Worm (Caenorhabditis elegans) whole organism, L4/young adult: Measurements from ENCODE around the gene snpc-3.1.
"Not testable (repeated sequence)": the region's sequence is repeated elsewhere in the genome, so short reads cannot be mapped to it uniquely, and the experiment has no call there.

Source experiments
- W03F9.2 ChIP-seq: fragments of 150-350 bp; optimal IDR thresholded peaks from 2 replicates; lab custom pipeline; 2014; ENCODE audit warnings: missing biosample characterization, missing genetic modification characterization
- dao-5 ChIP-seq: sonication (generic microtip); optimal IDR thresholded peaks from 2 replicates; lab custom pipeline; 2016; ENCODE audit warnings: missing genotype, missing genetic modification characterization, moderate library complexity, missing compliant biosample characterization
- him-1 ChIP-seq: sonication (generic microtip); optimal IDR thresholded peaks from 2 replicates; lab custom pipeline; 2016; ENCODE audit warnings: missing genotype, missing genetic modification reagents, missing genetic modification characterization, missing compliant biosample characterization

ce11 chrIV:5464403-5464802, 21.7 kb downstream of the snpc-3.1 start, which contains the start of gene Y52D5A.2:
- not testable (repeated sequence) for TF ChIP-seq him-1; dao-5 (tag; lab: Kevin White, UChicago); W03F9.2
